Worm (Caenorhabditis elegans): Measurements from ENCODE around the gene sra-13.

DNA sequence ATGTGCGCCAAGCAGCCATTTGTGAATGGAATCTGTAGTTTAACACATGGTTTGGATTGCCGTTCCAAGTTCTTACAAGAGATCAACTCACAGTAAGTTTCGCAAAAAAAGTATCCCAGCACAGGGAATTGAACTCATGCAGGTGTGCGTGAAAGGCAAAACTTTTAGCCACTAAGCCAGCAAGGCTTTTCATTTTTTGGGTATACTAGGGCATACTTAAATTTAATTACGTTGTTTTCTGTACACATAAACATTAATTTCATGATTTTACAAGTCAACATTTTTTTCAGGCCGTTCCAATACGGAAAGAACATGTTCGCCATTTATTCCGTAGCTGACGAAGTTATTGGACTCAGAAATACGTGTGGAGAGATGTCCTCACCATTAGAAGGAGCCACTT, 34.0 kb downstream of the sra-13 start:
- no peak for TF ChIP-seq rnt-1 (tag; optimal IDR thresholded peaks at IDR 0.05)
- TF ChIP-seq dve-1 (tag; optimal IDR thresholded peaks at IDR 0.05): no peak
- TF ChIP-seq sox-4 (tag; optimal IDR thresholded peaks at IDR 0.05): no peak
- TF ChIP-seq F13H6.1 (tag; optimal IDR thresholded peaks at IDR 0.05): no peak
- TF ChIP-seq pqm-1 (tag; optimal IDR thresholded peaks at IDR 0.05): no peak
- TF ChIP-seq madf-2 (tag; optimal IDR thresholded peaks at IDR 0.05): no peak
